Worm (Caenorhabditis elegans) whole organism, young adult: ENCODE results near the gene alfa-1.

Experiments
- B0336.3 ChIP-seq: fragments of 200-800 bp; sonication (Bioruptor generic); IDR thresholded peaks from 2 replicates; pipeline ENCODE4 v1.3.6; 2022; ENCODE audit warnings: missing genetic modification characterization, missing compliant biosample characterization
- F49E8.2 ChIP-seq: sonication (generic microtip); optimal IDR thresholded peaks from 3 replicates; lab custom pipeline; 2017; ENCODE audit warnings: missing genetic modification characterization, mild to moderate bottlenecking, missing compliant biosample characterization, antibody characterized with exemption, moderate library complexity; ENCODE audit not compliant: insufficient read depth
- F52B5.7 ChIP-seq: sonication (generic microtip); optimal IDR thresholded peaks from 2 replicates; lab custom pipeline; 2016; ENCODE audit warnings: mild to moderate bottlenecking, missing genetic modification characterization, missing compliant biosample characterization
- K12H6.12 ChIP-seq: fragments of 200-800 bp; sonication (Bioruptor generic); optimal IDR thresholded peaks from 2 replicates; lab custom pipeline; 2018; ENCODE audit warnings: mild to moderate bottlenecking, missing genetic modification characterization, missing compliant biosample characterization
- ZK185.1 ChIP-seq: sonication (generic microtip); optimal IDR thresholded peaks from 2 replicates; lab custom pipeline; 2016; ENCODE audit warnings: mild to moderate bottlenecking, missing genetic modification characterization, missing compliant biosample characterization; ENCODE audit not compliant: poor library complexity, severe bottlenecking
- athp-1 ChIP-seq: sonication (generic microtip); optimal IDR thresholded peaks from 2 replicates; lab custom pipeline; 2017; ENCODE audit warnings: mild to moderate bottlenecking, missing genetic modification characterization, missing compliant biosample characterization
- attf-5 ChIP-seq: fragments of 200-800 bp; sonication (Bioruptor generic); optimal IDR thresholded peaks from 2 replicates; lab custom pipeline; 2018; ENCODE audit warnings: mild to moderate bottlenecking, missing genetic modification characterization, missing compliant biosample characterization
- cebp-2 ChIP-seq: fragments of 200-800 bp; sonication (Bioruptor generic); IDR thresholded peaks from 2 replicates; pipeline ENCODE4 v1.3.6; 2022; ENCODE audit warnings: missing genetic modification characterization, missing compliant biosample characterization
- dpff-1 ChIP-seq: sonication (generic microtip); optimal IDR thresholded peaks from 2 replicates; lab custom pipeline; 2017; ENCODE audit warnings: mild to moderate bottlenecking, missing genetic modification characterization, missing compliant biosample characterization
- dpl-1 ChIP-seq: fragments of 150-350 bp; optimal IDR thresholded peaks from 2 replicates; lab custom pipeline; 2014; ENCODE audit warnings: missing biosample characterization, missing genetic modification reagents, missing genetic modification characterization
- egrh-3 ChIP-seq: fragments of 200-800 bp; sonication (Bioruptor generic); IDR thresholded peaks from 2 replicates; pipeline ENCODE4 v1.3.6; 2022; ENCODE audit warnings: missing genetic modification reagents, missing genetic modification characterization, missing compliant biosample characterization
- ets-4 ChIP-seq: fragments of 200-800 bp; sonication (Bioruptor generic); optimal IDR thresholded peaks from 2 replicates; lab custom pipeline; 2018; ENCODE audit warnings: mild to moderate bottlenecking, missing genetic modification characterization, missing compliant biosample characterization
- fkh-3 ChIP-seq: sonication (generic microtip); optimal IDR thresholded peaks from 2 replicates; lab custom pipeline; 2016; ENCODE audit warnings: mild to moderate bottlenecking, missing genetic modification characterization, missing compliant biosample characterization
- him-1 ChIP-seq: sonication (generic microtip); optimal IDR thresholded peaks from 2 replicates; lab custom pipeline; 2016; ENCODE audit warnings: missing genotype, missing genetic modification reagents, missing genetic modification characterization, missing compliant biosample characterization
- hmg-1.2 ChIP-seq: fragments of 200-800 bp; sonication (Bioruptor generic); IDR thresholded peaks from 2 replicates; pipeline ENCODE4 v1.3.6; 2022; ENCODE audit warnings: missing genetic modification reagents, missing genetic modification characterization, missing compliant biosample characterization
- hrde-1 ChIP-seq: sonication (generic microtip); optimal IDR thresholded peaks from 2 replicates; lab custom pipeline; 2016; ENCODE audit warnings: missing genetic modification characterization, mild to moderate bottlenecking, missing compliant biosample characterization, moderate library complexity, missing genotype, missing genetic modification reagents, borderline replicate concordance
- hsf-1 ChIP-seq: fragments of 200-800 bp; sonication (Bioruptor generic); IDR thresholded peaks from 2 replicates; pipeline ENCODE4 v1.3.6; 2022; ENCODE audit warnings: missing genetic modification reagents, missing genetic modification characterization, missing compliant biosample characterization
- lag-1 ChIP-seq: fragments of 200-800 bp; sonication (Bioruptor generic); IDR thresholded peaks from 2 replicates; pipeline ENCODE4 v1.3.6; 2022; ENCODE audit warnings: missing genetic modification reagents, missing genetic modification characterization, missing compliant biosample characterization
- let-607 ChIP-seq, 2 experiments: fragments of 200-800 bp in 1 of 2; sonication (Bioruptor generic) in 1 of 2; sonication (generic microtip) in 1 of 2; optimal IDR thresholded peaks; 2 replicates each; lab custom pipeline; 2016 to 2018; ENCODE audit warnings: mild to moderate bottlenecking in 2 of 2, missing compliant biosample characterization in 2 of 2, missing genetic modification characterization in 2 of 2, moderate library complexity in 2 of 2, missing genotype in 1 of 2
- lin-26 ChIP-seq: fragments of 200-800 bp; sonication (Bioruptor generic); IDR thresholded peaks from 2 replicates; pipeline ENCODE4 v1.3.6; 2022; ENCODE audit warnings: missing genetic modification reagents, missing genetic modification characterization, missing compliant biosample characterization
- lin-35 ChIP-seq, 3 experiments: fragments of 150-350 bp in 2 of 3; sonication (generic microtip) in 1 of 3; optimal IDR thresholded peaks; 2 replicates each; lab custom pipeline; 2014 to 2018; ENCODE audit warnings: missing biosample characterization in 3 of 3, missing genetic modification characterization in 3 of 3, missing genetic modification reagents in 3 of 3
- lsy-27 ChIP-seq: sonication (generic microtip); optimal IDR thresholded peaks from 2 replicates; lab custom pipeline; 2017; ENCODE audit warnings: missing genetic modification characterization, mild to moderate bottlenecking, missing compliant biosample characterization, antibody characterized with exemption, missing genotype, borderline replicate concordance; ENCODE audit not compliant: insufficient read depth
- madf-10 ChIP-seq: sonication (generic microtip); optimal IDR thresholded peaks from 2 replicates; lab custom pipeline; 2016; ENCODE audit warnings: mild to moderate bottlenecking, missing genetic modification characterization, missing compliant biosample characterization
- madf-6 ChIP-seq: fragments of 200-800 bp; sonication (Bioruptor generic); IDR thresholded peaks from 2 replicates; pipeline ENCODE4 v1.3.6; 2022; ENCODE audit warnings: missing genetic modification reagents, missing genetic modification characterization, missing compliant biosample characterization
- madf-8 ChIP-seq: fragments of 200-800 bp; sonication (Bioruptor generic); conservative IDR thresholded peaks from 2 replicates; pipeline ENCODE4 v1.3.6; 2022; ENCODE audit warnings: missing genetic modification reagents, missing genetic modification characterization, missing compliant biosample characterization
- mel-28 ChIP-seq: sonication (generic microtip); optimal IDR thresholded peaks from 2 replicates; lab custom pipeline; 2016; ENCODE audit warnings: borderline replicate concordance, mild to moderate bottlenecking, missing genetic modification characterization, missing compliant biosample characterization
- mes-4 ChIP-seq: sonication (generic microtip); optimal IDR thresholded peaks from 2 replicates; lab custom pipeline; 2016; ENCODE audit warnings: missing genotype, missing genetic modification characterization, missing compliant biosample characterization
- nhr-120 ChIP-seq: fragments of 200-800 bp; sonication (Bioruptor generic); IDR thresholded peaks from 2 replicates; pipeline ENCODE4 v1.3.6; 2022; ENCODE audit warnings: missing genetic modification characterization, missing compliant biosample characterization
- nhr-179 ChIP-seq: sonication (generic microtip); optimal IDR thresholded peaks from 2 replicates; lab custom pipeline; 2016; ENCODE audit warnings: mild to moderate bottlenecking, missing genetic modification characterization, missing compliant biosample characterization
- nhr-80 ChIP-seq: sonication (generic microtip); optimal IDR thresholded peaks from 2 replicates; lab custom pipeline; 2016; ENCODE audit warnings: missing genetic modification characterization, missing compliant biosample characterization
- nhr-90 ChIP-seq: sonication (generic microtip); optimal IDR thresholded peaks from 2 replicates; lab custom pipeline; 2016; ENCODE audit warnings: missing genotype, mild to moderate bottlenecking, missing genetic modification characterization, missing compliant biosample characterization
- pha-4 ChIP-seq: fragments of 150-350 bp; sonication (generic microtip); optimal IDR thresholded peaks from 2 replicates; lab custom pipeline; 2014; ENCODE audit warnings: missing biosample characterization, missing genetic modification reagents, missing genetic modification characterization
- rcor-1 ChIP-seq: fragments of 200-800 bp; sonication (Bioruptor generic); IDR thresholded peaks from 2 replicates; pipeline ENCODE4 v1.3.6; 2022; ENCODE audit warnings: missing genetic modification reagents, missing genetic modification characterization, missing compliant biosample characterization
- rec-8 ChIP-seq, 2 experiments: sonication (generic microtip); optimal IDR thresholded peaks; 2 replicates each; lab custom pipeline; 2016; ENCODE audit warnings: mild to moderate bottlenecking in 2 of 2, missing genetic modification characterization in 2 of 2, missing genetic modification reagents in 2 of 2, missing genotype in 2 of 2, missing biosample characterization in 1 of 2, missing compliant biosample characterization in 1 of 2, moderate library complexity in 1 of 2
- repo-1 ChIP-seq: sonication (generic microtip); optimal IDR thresholded peaks from 2 replicates; lab custom pipeline; 2017; ENCODE audit warnings: mild to moderate bottlenecking, missing genetic modification characterization, missing compliant biosample characterization
- rpc-1 ChIP-seq, 2 experiments: fragments of 150-350 bp in 1 of 2; sonication (generic microtip) in 1 of 2; optimal IDR thresholded peaks; 2 replicates each; lab custom pipeline; 2014 to 2018; ENCODE audit warnings: missing biosample characterization in 1 of 2, missing genetic modification characterization in 1 of 2, missing genetic modification reagents in 1 of 2, missing genotype in 1 of 2
- snpc-1.3 ChIP-seq: sonication (generic microtip); optimal IDR thresholded peaks from 2 replicates; lab custom pipeline; 2017; ENCODE audit warnings: missing genetic modification characterization, mild to moderate bottlenecking, missing compliant biosample characterization, antibody characterized with exemption, moderate library complexity, missing genotype, missing genetic modification reagents; ENCODE audit not compliant: insufficient read depth
- snpc-3.4 ChIP-seq: sonication (generic microtip); optimal IDR thresholded peaks from 2 replicates; lab custom pipeline; 2017; ENCODE audit warnings: missing genetic modification characterization, mild to moderate bottlenecking, missing compliant biosample characterization, antibody characterized with exemption, moderate library complexity, missing genotype, missing genetic modification reagents
- snpc-4 ChIP-seq, 5 experiments: fragments of 150-350 bp in 1 of 5; sonication (generic microtip) in 4 of 5; optimal IDR thresholded peaks; 2 replicates each; lab custom pipeline; 2014 to 2018; ENCODE audit warnings: missing genetic modification characterization in 5 of 5, missing biosample characterization in 3 of 5, antibody characterized with exemption in 2 of 5, mild to moderate bottlenecking in 2 of 5, missing compliant biosample characterization in 2 of 5, missing genotype in 2 of 5, moderate library complexity in 2 of 5, missing genetic modification reagents in 1 of 5
- unc-62 ChIP-seq: fragments of 150-350 bp; optimal IDR thresholded peaks from 2 replicates; lab custom pipeline; 2014; ENCODE audit warnings: missing biosample characterization, missing genetic modification reagents, missing genetic modification characterization
- zim-3 ChIP-seq: sonication (generic microtip); optimal IDR thresholded peaks from 2 replicates; lab custom pipeline; 2017; ENCODE audit warnings: mild to moderate bottlenecking, missing genetic modification characterization, moderate library complexity, missing compliant biosample characterization
- ztf-18 ChIP-seq: sonication (generic microtip); optimal IDR thresholded peaks from 2 replicates; lab custom pipeline; 2016; ENCODE audit warnings: missing genotype, mild to moderate bottlenecking, missing genetic modification characterization, missing compliant biosample characterization
- ztf-25 ChIP-seq: fragments of 200-800 bp; sonication (Bioruptor generic); IDR thresholded peaks from 2 replicates; pipeline ENCODE4 v1.3.6; 2022; ENCODE audit warnings: missing genetic modification reagents, missing genetic modification characterization, missing compliant biosample characterization
- ztf-3 ChIP-seq: fragments of 200-800 bp; sonication (Bioruptor generic); optimal IDR thresholded peaks from 2 replicates; lab custom pipeline; 2018; ENCODE audit warnings: mild to moderate bottlenecking, missing genetic modification characterization, missing compliant biosample characterization

Gene alfa-1

DNA sequence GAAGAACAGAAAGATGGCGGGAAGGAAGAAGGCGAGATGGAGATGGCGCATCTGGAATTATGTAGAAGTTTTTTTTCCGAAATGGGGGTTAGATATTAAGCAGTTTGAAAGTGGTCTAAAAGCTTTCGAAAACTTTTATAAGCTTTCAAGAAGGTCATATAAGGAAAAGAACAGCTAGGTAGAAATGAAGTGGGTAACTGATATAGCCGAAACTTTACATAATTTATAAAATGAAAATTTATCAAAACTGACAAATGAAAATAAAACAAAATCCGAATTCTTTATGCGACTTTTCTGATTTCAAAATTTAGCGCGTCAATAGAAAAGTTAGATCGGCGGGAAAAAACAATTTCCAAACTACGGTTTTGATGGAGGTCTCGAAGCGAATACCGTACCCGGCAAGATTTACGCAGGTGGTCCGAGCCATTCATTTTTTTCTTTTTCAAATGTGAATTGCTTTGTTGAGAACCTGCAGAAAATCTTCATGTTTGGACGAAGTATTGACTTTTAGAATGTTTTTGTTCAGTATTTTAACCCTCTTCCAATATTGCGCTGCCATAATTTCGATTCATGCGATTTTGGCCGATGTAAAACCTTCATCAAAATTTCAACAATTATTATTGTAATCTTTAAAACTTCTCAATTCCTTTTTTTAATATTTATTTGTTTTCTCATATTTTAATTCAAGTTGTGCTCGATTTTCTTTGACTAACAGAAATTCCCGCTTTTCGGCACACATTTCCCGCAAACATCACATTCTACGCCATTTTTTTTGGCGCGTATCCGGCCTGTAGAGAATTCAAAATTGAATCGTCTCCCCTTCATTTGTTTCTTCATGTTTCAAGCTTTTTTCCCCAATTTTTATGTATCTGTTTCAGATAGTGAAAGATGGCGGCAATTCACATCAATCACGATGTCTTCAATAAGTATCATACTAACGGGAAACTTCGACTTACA, 1.7 kb upstream of the alfa-1 start, which contains the start of the genes F18A1.7 and rpa-1 (continued):
- TF ChIP-seq pha-4 (tag; lab: Kevin White, UChicago), result no peak
- peak; percentile 98 for TF ChIP-seq madf-6 (GFP tag; lab: Robert Waterston, UW)
- no peak for TF ChIP-seq lsy-27 (tag; lab: Kevin White, UChicago)
- no peak for TF ChIP-seq nhr-179
- peak; percentile 57; the same call in 1 of the 2 replicates for TF ChIP-seq hmg-1.2 (GFP tag; lab: Robert Waterston, UW)
- TF ChIP-seq ztf-25 (GFP tag; lab: Robert Waterston, UW), result no peak
- TF ChIP-seq snpc-4 (GFP tag; optimal IDR thresholded peaks at IDR 0.05; lab: Kevin White, UChicago), result peak; percentile 5
- peak in 1 of 4 experiments; percentile 41 for TF ChIP-seq snpc-4 (tag; optimal IDR thresholded peaks at IDR 0.05; lab: Kevin White, UChicago)
- TF ChIP-seq dpff-1 (tag; lab: Kevin White, UChicago), result no peak
- no peak for TF ChIP-seq K12H6.12
- TF ChIP-seq zim-3 (tag; lab: Kevin White, UChicago), result no peak
- TF ChIP-seq attf-5 (GFP tag; lab: Kevin White, UChicago), result no peak
- peak; percentile 82 for TF ChIP-seq hsf-1 (GFP tag; lab: Robert Waterston, UW)
- no peak for TF ChIP-seq madf-10 (tag; lab: Kevin White, UChicago)
- no peak for TF ChIP-seq unc-62 (GFP tag; lab: Kevin White, UChicago)
- no peak for TF ChIP-seq egrh-3 (GFP tag; lab: Robert Waterston, UW)
- TF ChIP-seq madf-8 (GFP tag; lab: Robert Waterston, UW), result peak; percentile 94
- no peak for TF ChIP-seq ZK185.1 (tag; lab: Kevin White, UChicago)
- TF ChIP-seq snpc-3.4, result peak; percentile 79
- TF ChIP-seq repo-1 (tag; lab: Kevin White, UChicago), result no peak
- TF ChIP-seq mel-28 (tag; lab: Kevin White, UChicago), result no peak
- TF ChIP-seq athp-1 (tag; lab: Kevin White, UChicago), result peak; percentile 16
- TF ChIP-seq ets-4 (GFP tag; lab: Kevin White, UChicago), result no peak
- TF ChIP-seq rec-8 (tag; optimal IDR thresholded peaks at IDR 0.05; lab: Kevin White, UChicago), result no peak
- TF ChIP-seq nhr-120 (GFP tag; lab: Robert Waterston, UW), result no peak
- peak; percentile 91 for TF ChIP-seq dpl-1 (GFP tag; lab: Kevin White, UChicago)
- TF ChIP-seq ztf-3 (GFP tag; lab: Kevin White, UChicago), result no peak
- TF ChIP-seq rcor-1, result peak; percentile 92
- TF ChIP-seq F49E8.2 (tag; lab: Kevin White, UChicago), result peak; percentile 79
- no peak for TF ChIP-seq cebp-2 (GFP tag; lab: Robert Waterston, UW)
- no peak for TF ChIP-seq lag-1
- TF ChIP-seq lin-26 (GFP tag; lab: Robert Waterston, UW), result no peak
- TF ChIP-seq ztf-18 (tag; lab: Kevin White, UChicago), result no peak
- peak; percentile 71 for TF ChIP-seq B0336.3
- peak in 1 of 3 experiments; percentile 81 for TF ChIP-seq lin-35 (GFP tag; optimal IDR thresholded peaks at IDR 0.05; lab: Kevin White, UChicago)
- peak; percentile 63 for TF ChIP-seq snpc-1.3
- no peak for TF ChIP-seq let-607 (tag; optimal IDR thresholded peaks at IDR 0.05; lab: Kevin White, UChicago)
- TF ChIP-seq nhr-80, result no peak
- TF ChIP-seq hrde-1 (tag; lab: Kevin White, UChicago), result no peak
- no peak for TF ChIP-seq him-1 (tag; lab: Kevin White, UChicago)
- no peak for TF ChIP-seq nhr-90 (tag; lab: Kevin White, UChicago)
- no peak for TF ChIP-seq mes-4 (tag; lab: Kevin White, UChicago)
- TF ChIP-seq fkh-3 (tag; lab: Kevin White, UChicago), result no peak
- no peak for TF ChIP-seq F52B5.7 (tag; lab: Kevin White, UChicago)
- TF ChIP-seq rpc-1 (optimal IDR thresholded peaks at IDR 0.05; lab: Kevin White, UChicago), result no peak
- no peak for TF ChIP-seq rpc-1 (tag; optimal IDR thresholded peaks at IDR 0.05; lab: Kevin White, UChicago)
